Worm (Caenorhabditis elegans): Measurements from ENCODE around the gene F58E6.4.
A peak's percentile ranks its signal among the peaks of the same experiment; 100 is the strongest.

F58E6.4 gene

DNA sequence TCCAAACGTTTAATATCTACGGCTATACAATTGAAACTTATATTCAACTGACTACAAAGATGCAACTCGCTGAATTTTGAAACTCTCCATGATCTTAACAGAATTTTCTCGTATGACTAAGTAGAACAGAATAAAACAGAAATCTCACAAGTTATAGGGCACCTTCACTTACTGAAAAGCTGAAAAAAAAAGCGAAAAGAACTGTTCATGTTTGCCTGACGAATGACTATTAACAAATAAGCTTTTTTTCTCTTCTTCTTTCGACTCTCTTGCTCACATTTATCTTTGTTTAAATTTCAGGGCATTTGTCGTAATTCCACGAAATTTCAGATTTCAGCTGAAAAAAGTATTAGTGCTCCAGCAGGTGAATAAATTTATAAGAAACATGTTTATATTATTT, 47.5 kb downstream of the F58E6.4 start, which contains the start of gene xbx-6:
xbx-6 (plus strand) TSS at position 301 of the 400 bp plus-strand sequence.
- TF ChIP-seq nhr-12 (tag; optimal IDR thresholded peaks at IDR 0.05) (no peak), skn-1 (tag; optimal IDR thresholded peaks at IDR 0.05) (no peak), aly-2 (tag; optimal IDR thresholded peaks at IDR 0.05) (no peak), ceh-28 (tag; optimal IDR thresholded peaks at IDR 0.05) (no peak), ZK546.5 (tag; optimal IDR thresholded peaks at IDR 0.05) (no peak), lin-39 (tag; optimal IDR thresholded peaks at IDR 0.05) (no peak), ama-1 (optimal IDR thresholded peaks at IDR 0.05) (no peak), fos-1 (tag; optimal IDR thresholded peaks at IDR 0.05) (no peak), snpc-4 (tag; optimal IDR thresholded peaks at IDR 0.05) (no peak), nhr-76 (tag; optimal IDR thresholded peaks at IDR 0.05) (no peak), egl-5 (tag; optimal IDR thresholded peaks at IDR 0.05) (no peak), zag-1 (tag; optimal IDR thresholded peaks at IDR 0.05) (no peak), nhr-67 (tag; optimal IDR thresholded peaks at IDR 0.05) (no peak), hmg-11 (tag; optimal IDR thresholded peaks at IDR 0.05) (no peak)

DNA sequence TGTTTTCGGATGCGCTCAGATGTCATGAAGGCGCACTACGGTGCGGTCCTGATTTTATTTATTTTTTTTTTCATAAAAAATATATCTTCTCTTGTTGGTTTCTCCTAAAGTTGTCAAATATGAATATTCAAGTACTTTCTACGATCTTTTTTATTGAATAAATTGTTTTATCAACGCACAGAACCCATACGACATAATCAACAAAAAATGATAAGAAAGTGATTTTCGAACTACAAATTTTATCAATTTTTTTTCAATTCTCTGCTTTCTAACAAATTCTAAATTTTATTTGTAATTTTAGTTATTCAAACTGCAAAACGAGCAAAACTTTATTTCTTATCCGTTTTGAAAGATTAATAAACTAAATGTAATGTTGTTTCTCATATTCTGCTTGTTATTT, 48.3 kb downstream of the F58E6.4 start:
- TF ChIP-seq nhr-28 (tag; optimal IDR thresholded peaks at IDR 0.05) (no peak), ama-1 (optimal IDR thresholded peaks at IDR 0.05) (no peak), elt-2 (tag; optimal IDR thresholded peaks at IDR 0.05) (peak; percentile 70), pqm-1 (tag; optimal IDR thresholded peaks at IDR 0.05) (peak; percentile 32), elt-1 (tag; optimal IDR thresholded peaks at IDR 0.05) (no peak), nhr-23 (tag; optimal IDR thresholded peaks at IDR 0.05) (no peak), eor-1 (tag; optimal IDR thresholded peaks at IDR 0.05) (no peak)

Data from whole organism, L3 larva.